Fruit fly (Drosophila melanogaster) whole organism, wandering third instar larva: ENCODE data around the gene CG10638.

ENCODE experiments used
- Abd-B ChIP-seq: fragments of >200 bp; optimal IDR thresholded peaks from 2 replicates; lab custom pipeline; 2017; ENCODE audit warnings: missing biosample characterization, missing genetic modification characterization
- CG32264 ChIP-seq: fragments of 200-800 bp; sonication (Bioruptor generic); optimal IDR thresholded peaks from 2 replicates; lab custom pipeline; 2016; ENCODE audit warnings: missing biosample characterization, missing genetic modification characterization
- CG9705 ChIP-seq: fragments of 200-800 bp; sonication (Bioruptor generic); optimal IDR thresholded peaks from 2 replicates; lab custom pipeline; 2018; ENCODE audit warnings: missing biosample characterization, mild to moderate bottlenecking, missing genetic modification characterization
- CrebA ChIP-seq: fragments of 200-800 bp; sonication (Bioruptor generic); optimal IDR thresholded peaks from 2 replicates; lab custom pipeline; 2016; ENCODE audit warnings: missing biosample characterization, mild to moderate bottlenecking, missing genetic modification characterization, borderline replicate concordance
- Dfd ChIP-seq: fragments of >200 bp; optimal IDR thresholded peaks from 2 replicates; lab custom pipeline; 2017; ENCODE audit warnings: missing biosample characterization, missing genetic modification characterization
- Dif ChIP-seq: fragments of 200-275, 200-300 bp; sonication (Bioruptor generic); optimal IDR thresholded peaks from 2 replicates; lab custom pipeline; 2018; ENCODE audit warnings: missing biosample characterization, missing genetic modification characterization; ENCODE audit not compliant: partially characterized antibody
- GATAd ChIP-seq: sonication (Bioruptor generic); optimal IDR thresholded peaks from 2 replicates; lab custom pipeline; 2016; ENCODE audit warnings: missing biosample characterization, missing genetic modification characterization
- HLH106 ChIP-seq: fragments of 200-800 bp; optimal IDR thresholded peaks from 3 replicates; lab custom pipeline; 2019; ENCODE audit warnings: missing biosample characterization, mild to moderate bottlenecking, missing genetic modification characterization, moderate library complexity
- Hnf4 ChIP-seq: fragments of 200-800 bp; sonication (Bioruptor generic); optimal IDR thresholded peaks from 2 replicates; lab custom pipeline; 2016; ENCODE audit warnings: missing biosample characterization, mild to moderate bottlenecking, missing genetic modification characterization
- Hr78 ChIP-seq: fragments of >200 bp; optimal IDR thresholded peaks from 2 replicates; lab custom pipeline; 2017; ENCODE audit warnings: missing biosample characterization, missing genetic modification characterization
- Hr83 ChIP-seq: fragments of 200-300 bp; sonication (Bioruptor generic); optimal IDR thresholded peaks from 2 replicates; lab custom pipeline; 2016; ENCODE audit warnings: missing biosample characterization, mild to moderate bottlenecking, missing genetic modification characterization, moderate library complexity; ENCODE audit not compliant: poor library complexity, severe bottlenecking
- Jra ChIP-seq: sonication (Bioruptor generic); optimal IDR thresholded peaks from 2 replicates; lab custom pipeline; 2016; ENCODE audit warnings: missing biosample characterization, missing genetic modification characterization
- Mio ChIP-seq: sonication (Bioruptor generic); optimal IDR thresholded peaks from 2 replicates; lab custom pipeline; 2016; ENCODE audit warnings: missing biosample characterization, missing genetic modification characterization
- Myc ChIP-seq: fragments of >200 bp; optimal IDR thresholded peaks from 2 replicates; lab custom pipeline; 2017
- N ChIP-seq: fragments of >200 bp; optimal IDR thresholded peaks from 2 replicates; lab custom pipeline; 2018; ENCODE audit warnings: missing biosample characterization, missing external identifiers, missing genetic modification characterization
- OdsH ChIP-seq: fragments of 200-800 bp; sonication (Bioruptor generic); optimal IDR thresholded peaks from 2 replicates; lab custom pipeline; 2016; ENCODE audit warnings: missing biosample characterization, mild to moderate bottlenecking, missing genetic modification characterization
- Rel ChIP-seq, 2 experiments: fragments of 200-800 bp; sonication (Bioruptor generic) in 1 of 2; optimal IDR thresholded peaks; 2 replicates in 1 of 2; 3 replicates in 1 of 2; lab custom pipeline; 2016 to 2019; ENCODE audit warnings: mild to moderate bottlenecking in 2 of 2, missing biosample characterization in 2 of 2, missing genetic modification characterization in 2 of 2, moderate library complexity in 1 of 2
- Sp1 ChIP-seq: fragments of 200-800 bp; sonication (Bioruptor generic); optimal IDR thresholded peaks from 3 replicates; lab custom pipeline; 2019; ENCODE audit warnings: missing biosample characterization, mild to moderate bottlenecking, missing genetic modification characterization, moderate library complexity
- Vsx2 ChIP-seq: fragments of 200-300, 225-300 bp; sonication (Bioruptor generic); optimal IDR thresholded peaks from 2 replicates; lab custom pipeline; 2018; ENCODE audit warnings: missing biosample characterization, missing genetic modification characterization; ENCODE audit not compliant: partially characterized antibody
- br ChIP-seq: fragments of 200-800 bp; sonication (Bioruptor generic); optimal IDR thresholded peaks from 2 replicates; lab custom pipeline; 2016; ENCODE audit warnings: missing biosample characterization, missing genetic modification characterization
- brk ChIP-seq: fragments of 200-800 bp; sonication (Bioruptor generic); optimal IDR thresholded peaks from 2 replicates; lab custom pipeline; 2016; ENCODE audit warnings: missing biosample characterization, mild to moderate bottlenecking, missing genetic modification characterization
- dl ChIP-seq, 2 experiments: fragments of 175-275, 200-275 bp in 1 of 2; fragments of 200-275 bp in 1 of 2; sonication (Bioruptor generic); optimal IDR thresholded peaks; lab custom pipeline; 2018; ENCODE audit warnings: mild to moderate bottlenecking in 2 of 2, missing biosample characterization in 2 of 2, missing genetic modification characterization in 2 of 2, moderate library complexity in 2 of 2; ENCODE audit not compliant: partially characterized antibody in 2 of 2, insufficient read depth in 1 of 2
- dmrt93B ChIP-seq: fragments of 200-800 bp; sonication (Bioruptor generic); optimal IDR thresholded peaks from 2 replicates; lab custom pipeline; 2018; ENCODE audit warnings: missing biosample characterization, mild to moderate bottlenecking, missing genetic modification characterization
- dsf ChIP-seq: sonication (Bioruptor generic); optimal IDR thresholded peaks from 2 replicates; lab custom pipeline; 2016; ENCODE audit warnings: missing biosample characterization, missing genetic modification characterization, borderline replicate concordance
- ey ChIP-seq: fragments of 200-800 bp; sonication (Bioruptor generic); optimal IDR thresholded peaks from 2 replicates; lab custom pipeline; 2016; ENCODE audit warnings: missing biosample characterization, missing genetic modification characterization
- foxo ChIP-seq, 2 experiments: fragments of 200-800 bp; sonication (Bioruptor generic); optimal IDR thresholded peaks; 2 replicates in 1 of 2; 3 replicates in 1 of 2; lab custom pipeline; 2016 to 2017; ENCODE audit warnings: missing biosample characterization in 2 of 2, missing genetic modification characterization in 2 of 2
- fru ChIP-seq: fragments of 200-800 bp; sonication (Bioruptor generic); optimal IDR thresholded peaks from 3 replicates; lab custom pipeline; 2016; ENCODE audit warnings: missing biosample characterization, mild to moderate bottlenecking, missing genetic modification characterization
- h ChIP-seq: fragments of 200-800 bp; sonication (Bioruptor generic); optimal IDR thresholded peaks from 3 replicates; lab custom pipeline; 2016; ENCODE audit warnings: missing biosample characterization, mild to moderate bottlenecking, missing genetic modification characterization
- jim ChIP-seq: fragments of 175-275, 200-325 bp; sonication (Bioruptor generic); optimal IDR thresholded peaks from 2 replicates; lab custom pipeline; 2016; ENCODE audit warnings: missing biosample characterization, mild to moderate bottlenecking, missing genetic modification characterization
- lola ChIP-seq: fragments of >200 bp; optimal IDR thresholded peaks from 2 replicates; lab custom pipeline; 2017; ENCODE audit warnings: missing biosample characterization, missing genetic modification characterization
- pan ChIP-seq: fragments of >200 bp; optimal IDR thresholded peaks from 2 replicates; lab custom pipeline; 2017
- psq ChIP-seq: fragments of 200-800 bp; sonication (Bioruptor generic); optimal IDR thresholded peaks from 3 replicates; lab custom pipeline; 2017; ENCODE audit warnings: missing biosample characterization, mild to moderate bottlenecking, missing genetic modification characterization, moderate library complexity
- rgr ChIP-seq: fragments of 200-800 bp; sonication (Bioruptor generic); optimal IDR thresholded peaks from 3 replicates; lab custom pipeline; 2016; ENCODE audit warnings: missing biosample characterization, mild to moderate bottlenecking, missing genetic modification characterization
- sage ChIP-seq: fragments of 200-800 bp; sonication (Bioruptor generic); optimal IDR thresholded peaks from 2 replicates; lab custom pipeline; 2016; ENCODE audit warnings: missing biosample characterization, mild to moderate bottlenecking, missing genetic modification characterization
- sv ChIP-seq: fragments of 200-800 bp; sonication (Bioruptor generic); optimal IDR thresholded peaks from 3 replicates; lab custom pipeline; 2016; ENCODE audit warnings: missing biosample characterization, missing genetic modification characterization
- tai ChIP-seq: sonication (Bioruptor generic); optimal IDR thresholded peaks from 2 replicates; lab custom pipeline; 2016; ENCODE audit warnings: missing biosample characterization, missing genetic modification characterization
- usp ChIP-seq: fragments of >200 bp; optimal IDR thresholded peaks from 2 replicates; lab custom pipeline; 2017; ENCODE audit warnings: missing biosample characterization, missing genetic modification characterization
- woc ChIP-seq: sonication (Bioruptor generic); optimal IDR thresholded peaks from 2 replicates; lab custom pipeline; 2016; ENCODE audit warnings: missing biosample characterization, mild to moderate bottlenecking, missing genetic modification characterization

The CG10638 gene

dm6 chr3L:12534318-12534717 lies 33.2 kb upstream of the CG10638 start, which contains the start of gene Pmm2:
TSS of gene Pmm2 (plus strand) at chr3L:12534590.
- TF ChIP-seq Myc (lab: Kevin White, UChicago) (no peak), Hr83 (GFP tag; lab: Kevin White, UChicago) (no peak), Rel (GFP tag; optimal IDR thresholded peaks at IDR 0.05; lab: Kevin White, UChicago) (no peak), Rel (tag; optimal IDR thresholded peaks at IDR 0.05; lab: Kevin White, UChicago) (peak; percentile 2), Sp1 (GFP tag; lab: Kevin White, UChicago) (no peak)

DNA sequence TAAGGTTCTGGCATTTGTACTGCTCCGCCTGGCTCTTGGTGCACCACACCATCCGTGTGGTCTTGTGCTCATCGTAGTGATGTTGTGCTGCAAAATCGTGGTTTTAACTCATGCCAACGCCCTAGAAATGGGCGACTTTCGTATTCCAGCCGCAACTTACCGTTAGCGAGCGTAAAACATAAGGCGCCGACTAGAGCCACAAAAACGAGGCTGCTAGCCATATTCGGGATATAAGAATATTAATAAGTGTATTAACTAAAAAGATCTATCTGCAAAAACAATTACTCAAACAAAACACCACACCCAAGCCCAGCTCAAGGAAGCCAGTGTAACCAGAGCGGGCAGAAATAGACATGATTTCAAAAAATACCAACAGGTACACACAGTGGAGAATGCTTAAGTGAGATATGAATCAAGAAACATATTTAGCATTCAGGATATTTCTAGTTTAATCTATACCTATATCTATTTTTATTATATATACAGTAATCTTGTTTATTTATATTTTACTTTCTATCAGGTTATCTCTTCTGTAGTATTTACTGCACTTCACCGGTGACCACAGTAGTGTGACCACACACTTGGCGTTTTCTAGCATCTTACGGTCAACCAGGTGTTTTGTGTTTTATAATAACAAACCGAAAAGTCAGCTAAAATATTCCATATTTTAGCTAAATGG lies 32.4 kb upstream of the CG10638 start, which contains the start of the genes Tsf2 and CG34242:
Gene Tsf2 (minus strand): TSS at position 333 of the 679 bp plus-strand sequence.
Gene CG34242 (plus strand): TSS at position 605 of the 679 bp plus-strand sequence.
- TF ChIP-seq CG32264 (GFP tag; lab: Kevin White, UChicago) (no peak), rgr (GFP tag; lab: Kevin White, UChicago) (peak; percentile 23), sage (GFP tag; lab: Kevin White, UChicago) (peak; percentile 56), Dfd (GFP tag; lab: Kevin White, UChicago) (no peak), Vsx2 (GFP tag; lab: Kevin White, UChicago) (no peak), CG9705 (GFP tag; lab: Kevin White, UChicago) (peak; percentile 28), jim (no peak), Hnf4 (no peak), CrebA (GFP tag; lab: Kevin White, UChicago) (no peak), brk (GFP tag; lab: Kevin White, UChicago) (no peak), Dif (GFP tag; lab: Kevin White, UChicago) (no peak), foxo (GFP tag; optimal IDR thresholded peaks at IDR 0.05; lab: Kevin White, UChicago) (peak in 1 of 2 experiments; percentile 75), dl (GFP tag; optimal IDR thresholded peaks at IDR 0.05; lab: Kevin White, UChicago; ENCODE audit: insufficient read depth in 1 of 2, partially characterized antibody in 2 of 2) (no peak), Myc (lab: Kevin White, UChicago) (peak; percentile 39), fru (GFP tag; lab: Kevin White, UChicago) (peak; percentile 63), tai (no peak), Hr83 (GFP tag; lab: Kevin White, UChicago) (no peak), ey (GFP tag; lab: Kevin White, UChicago) (no peak), Rel (GFP tag; optimal IDR thresholded peaks at IDR 0.05; lab: Kevin White, UChicago) (no peak), Rel (tag; optimal IDR thresholded peaks at IDR 0.05; lab: Kevin White, UChicago) (peak; percentile 80), lola (GFP tag; lab: Kevin White, UChicago) (no peak), Abd-B (no peak), h (GFP tag; lab: Kevin White, UChicago) (no peak), GATAd (GFP tag; lab: Kevin White, UChicago) (no peak), br (no peak), sv (GFP tag; lab: Kevin White, UChicago) (peak; percentile 16), Hr78 (GFP tag; lab: Kevin White, UChicago) (no peak), usp (no peak), dsf (GFP tag; lab: Kevin White, UChicago) (no peak), OdsH (GFP tag; lab: Kevin White, UChicago) (no peak), pan (lab: Kevin White, UChicago) (no peak), Mio (no peak), Jra (GFP tag; lab: Kevin White, UChicago) (no peak), woc (GFP tag; lab: Kevin White, UChicago) (peak; percentile 46), Sp1 (GFP tag; lab: Kevin White, UChicago) (peak; percentile 4), HLH106 (peak; percentile 94), N (GFP tag; lab: Kevin White, UChicago) (no peak), psq (GFP tag; lab: Kevin White, UChicago) (no peak), dmrt93B (GFP tag; lab: Kevin White, UChicago) (peak; percentile 81)
